Worm (Caenorhabditis elegans): Measurements from ENCODE around the gene H04J21.1.

Gene H04J21.1

ce11 chrIII:2371864-2372263, at the start of gene H04J21.1:
Gene H04J21.1, minus strand, starts transcription at chrIII:2371964.
- TF ChIP-seq ama-1 (optimal IDR thresholded peaks at IDR 0.05) (no peak), R02D3.7 (tag; optimal IDR thresholded peaks at IDR 0.05) (no peak), lin-39 (tag; optimal IDR thresholded peaks at IDR 0.05) (no peak), ceh-16 (tag; optimal IDR thresholded peaks at IDR 0.05) (no peak), nfya-1 (tag; optimal IDR thresholded peaks at IDR 0.05; ENCODE audit: insufficient read depth) (no peak), nhr-11 (tag; optimal IDR thresholded peaks at IDR 0.05) (no peak), nhr-28 (tag; optimal IDR thresholded peaks at IDR 0.05) (no peak), sea-2 (GFP tag; optimal IDR thresholded peaks at IDR 0.05) (no peak), hmg-11 (tag; optimal IDR thresholded peaks at IDR 0.05) (no peak)

ce11 chrIII:2421226-2421625, 49.5 kb upstream of the H04J21.1 start:
- TF ChIP-seq fos-1 (tag; optimal IDR thresholded peaks at IDR 0.05): no peak
- no peak for TF ChIP-seq elt-1 (tag; optimal IDR thresholded peaks at IDR 0.05)
- TF ChIP-seq lin-39 (tag; optimal IDR thresholded peaks at IDR 0.05): no peak
- TF ChIP-seq nhr-77 (tag; optimal IDR thresholded peaks at IDR 0.05): no peak
- no peak for TF ChIP-seq unc-62 (GFP tag; optimal IDR thresholded peaks at IDR 0.05)
- no peak for TF ChIP-seq ceh-16 (tag; optimal IDR thresholded peaks at IDR 0.05)
- no peak for TF ChIP-seq egl-5 (tag; optimal IDR thresholded peaks at IDR 0.05)
- no peak for TF ChIP-seq elt-2 (tag; optimal IDR thresholded peaks at IDR 0.05)
- no peak for TF ChIP-seq ztf-11 (tag; optimal IDR thresholded peaks at IDR 0.05)
- TF ChIP-seq ZK546.5 (tag; optimal IDR thresholded peaks at IDR 0.05): no peak
- TF ChIP-seq R02D3.7 (tag; optimal IDR thresholded peaks at IDR 0.05): no peak
- TF ChIP-seq unc-39 (tag; optimal IDR thresholded peaks at IDR 0.05): no peak
- TF ChIP-seq tbx-2 (tag; optimal IDR thresholded peaks at IDR 0.05): no peak

ce11 chrIII:2419504-2419903, 47.7 kb upstream of the H04J21.1 start:
- TF ChIP-seq fkh-10 (GFP tag; optimal IDR thresholded peaks at IDR 0.05) (no peak), ceh-28 (tag; optimal IDR thresholded peaks at IDR 0.05) (peak; percentile 89)

- TF ChIP-seq egl-5 (tag; optimal IDR thresholded peaks at IDR 0.05): no peak
- TF ChIP-seq nhr-237 (tag; optimal IDR thresholded peaks at IDR 0.05): no peak
- no peak for TF ChIP-seq daf-12 (tag; optimal IDR thresholded peaks at IDR 0.05)
- no peak for TF ChIP-seq elt-1 (tag; optimal IDR thresholded peaks at IDR 0.05)
- no peak for TF ChIP-seq zag-1 (tag; optimal IDR thresholded peaks at IDR 0.05)
- TF ChIP-seq pha-4 (tag; optimal IDR thresholded peaks at IDR 0.05): no peak
- TF ChIP-seq ZK546.5 (tag; optimal IDR thresholded peaks at IDR 0.05): no peak
- TF ChIP-seq unc-62 (GFP tag; optimal IDR thresholded peaks at IDR 0.05): no peak
- no peak for TF ChIP-seq elt-3 (tag; optimal IDR thresholded peaks at IDR 0.05)
- TF ChIP-seq ama-1 (optimal IDR thresholded peaks at IDR 0.05): no peak
- TF ChIP-seq nhr-77 (tag; optimal IDR thresholded peaks at IDR 0.05): no peak
Measured at ce11 chrIII:2418981-2419380, 47.2 kb upstream of the H04J21.1 start.

ce11 chrIII:2418159-2418658, 46.4 kb upstream of the H04J21.1 start, which contains the start of the genes W04B5.5 and W04B5.3:
Gene W04B5.5, minus strand, starts transcription at chrIII:2418209.
Gene W04B5.3, plus strand, starts transcription at chrIII:2418514.
- TF ChIP-seq lsy-12 (tag; optimal IDR thresholded peaks at IDR 0.05): no peak
- peak; percentile 80 for TF ChIP-seq ceh-28 (tag; optimal IDR thresholded peaks at IDR 0.05)
- TF ChIP-seq elt-3 (tag; optimal IDR thresholded peaks at IDR 0.05): no peak
- TF ChIP-seq unc-39 (tag; optimal IDR thresholded peaks at IDR 0.05): no peak
- no peak for TF ChIP-seq tbx-2 (tag; optimal IDR thresholded peaks at IDR 0.05)
- TF ChIP-seq ceh-82 (tag; optimal IDR thresholded peaks at IDR 0.05): peak; percentile 3
- no peak for TF ChIP-seq mdl-1 (tag; optimal IDR thresholded peaks at IDR 0.05)
- no peak for TF ChIP-seq fkh-10 (GFP tag; optimal IDR thresholded peaks at IDR 0.05)
- TF ChIP-seq nhr-43 (tag; optimal IDR thresholded peaks at IDR 0.05; ENCODE audit: poor library complexity, severe bottlenecking): no peak
- no peak for TF ChIP-seq ztf-11 (tag; optimal IDR thresholded peaks at IDR 0.05)
- no peak for TF ChIP-seq ztf-4 (tag; optimal IDR thresholded peaks at IDR 0.05)
- TF ChIP-seq nhr-11 (tag; optimal IDR thresholded peaks at IDR 0.05): no peak
- TF ChIP-seq eor-1 (tag; optimal IDR thresholded peaks at IDR 0.05): no peak
- TF ChIP-seq lin-39 (tag; optimal IDR thresholded peaks at IDR 0.05): peak; percentile 28
- peak; percentile 78 for TF ChIP-seq hmg-11 (tag; optimal IDR thresholded peaks at IDR 0.05)
- TF ChIP-seq unc-62 (GFP tag; optimal IDR thresholded peaks at IDR 0.05): no peak
- no peak for TF ChIP-seq ceh-16 (tag; optimal IDR thresholded peaks at IDR 0.05)
- no peak for TF ChIP-seq elt-1 (tag; optimal IDR thresholded peaks at IDR 0.05)
- TF ChIP-seq jun-1 (tag; optimal IDR thresholded peaks at IDR 0.05): peak; percentile 70
- peak; percentile 60 for TF ChIP-seq nhr-23 (tag; optimal IDR thresholded peaks at IDR 0.05)
- peak; percentile 72 for TF ChIP-seq pqm-1 (tag; optimal IDR thresholded peaks at IDR 0.05)
- no peak for TF ChIP-seq egl-27 (tag; optimal IDR thresholded peaks at IDR 0.05)
- no peak for TF ChIP-seq sea-2 (GFP tag; optimal IDR thresholded peaks at IDR 0.05)
- no peak for TF ChIP-seq egl-5 (tag; optimal IDR thresholded peaks at IDR 0.05)
- peak; percentile 69 for TF ChIP-seq R02D3.7 (tag; optimal IDR thresholded peaks at IDR 0.05)
- TF ChIP-seq fkh-2 (tag; optimal IDR thresholded peaks at IDR 0.05): no peak
- no peak for TF ChIP-seq ceh-9 (tag; optimal IDR thresholded peaks at IDR 0.05)
- TF ChIP-seq nfya-1 (tag; optimal IDR thresholded peaks at IDR 0.05; ENCODE audit: insufficient read depth): peak; percentile 68
- no peak for TF ChIP-seq nhr-25 (tag; optimal IDR thresholded peaks at IDR 0.05)
- no peak for TF ChIP-seq ama-1 (optimal IDR thresholded peaks at IDR 0.05)
- TF ChIP-seq zag-1 (tag; optimal IDR thresholded peaks at IDR 0.05): no peak
- TF ChIP-seq skn-1 (tag; optimal IDR thresholded peaks at IDR 0.05): peak; percentile 43
- TF ChIP-seq nhr-237 (tag; optimal IDR thresholded peaks at IDR 0.05): no peak
- peak; percentile 86 for TF ChIP-seq elt-2 (tag; optimal IDR thresholded peaks at IDR 0.05)
- TF ChIP-seq aly-2 (tag; optimal IDR thresholded peaks at IDR 0.05): no peak
- no peak for TF ChIP-seq fos-1 (tag; optimal IDR thresholded peaks at IDR 0.05)
- TF ChIP-seq lin-15B (tag; optimal IDR thresholded peaks at IDR 0.05): peak; percentile 47

All from whole organism, L3 larva.